Worm (Caenorhabditis elegans) whole organism, L4 larva: Measurements from ENCODE around the gene K03H1.7.

ENCODE experiments used
- D1046.2 ChIP-seq: fragments of 200-800 bp; sonication (Bioruptor generic); IDR thresholded peaks from 2 replicates; pipeline ENCODE4 v1.3.6; 2022; ENCODE audit warnings: missing genetic modification characterization, missing compliant biosample characterization
- F44E2.7 ChIP-seq: fragments of 200-800 bp; sonication (Bioruptor generic); IDR thresholded peaks from 2 replicates; pipeline ENCODE4 v2.1.2; 2022; ENCODE audit warnings: missing genetic modification characterization, missing compliant biosample characterization
- T20F7.1 ChIP-seq: fragments of 200-800 bp; sonication (Bioruptor generic); optimal IDR thresholded peaks from 2 replicates; lab custom pipeline; 2018; ENCODE audit warnings: mild to moderate bottlenecking, missing genetic modification characterization, missing compliant biosample characterization
- T26A8.4 ChIP-seq: fragments of 200-800 bp; sonication (Bioruptor generic); IDR thresholded peaks from 2 replicates; pipeline ENCODE4 v1.3.6; 2022; ENCODE audit warnings: missing genetic modification characterization, missing compliant biosample characterization
- Y5F2A.4 ChIP-seq: fragments of 200-800 bp; sonication (Bioruptor generic); optimal IDR thresholded peaks from 2 replicates; lab custom pipeline; 2018; ENCODE audit warnings: mild to moderate bottlenecking, missing genetic modification characterization, missing compliant biosample characterization
- ZK337.2 ChIP-seq: fragments of 200-800 bp; sonication (Bioruptor generic); IDR thresholded peaks from 2 replicates; pipeline ENCODE4 v1.3.6; 2022; ENCODE audit warnings: missing genetic modification reagents, missing genetic modification characterization, missing compliant biosample characterization
- ZK546.5 ChIP-seq, 2 experiments: sonication (generic microtip); optimal IDR thresholded peaks; 2 replicates each; lab custom pipeline; 2017; ENCODE audit warnings: missing biosample characterization in 2 of 2, missing genetic modification characterization in 2 of 2
- aha-1 ChIP-seq: fragments of 150-350 bp; peaks from one replicate; lab custom pipeline; 2014; ENCODE audit warnings: missing biosample characterization, missing genetic modification characterization
- aly-2 ChIP-seq: sonication (generic microtip); optimal IDR thresholded peaks from 2 replicates; lab custom pipeline; 2018; ENCODE audit warnings: missing biosample characterization, missing genetic modification characterization
- cey-2 ChIP-seq: sonication (generic microtip); optimal IDR thresholded peaks from 3 replicates; lab custom pipeline; 2017; ENCODE audit warnings: missing genetic modification characterization, mild to moderate bottlenecking, missing compliant biosample characterization, antibody characterized with exemption, borderline replicate concordance; ENCODE audit not compliant: insufficient read depth
- ctbp-1 ChIP-seq: fragments of 200-800 bp; sonication (Bioruptor generic); IDR thresholded peaks from 2 replicates; pipeline ENCODE4 v1.3.6; 2022; ENCODE audit warnings: missing genetic modification reagents, missing genetic modification characterization, missing compliant biosample characterization
- daf-12 ChIP-seq: fragments of 150-350 bp; optimal IDR thresholded peaks from 2 replicates; lab custom pipeline; 2014; ENCODE audit warnings: missing biosample characterization, missing genetic modification reagents, missing genetic modification characterization
- daf-16 ChIP-seq, 3 experiments: sonication (generic microtip); optimal IDR thresholded peaks; 2 replicates each; lab custom pipeline; 2016 to 2017; ENCODE audit warnings: missing genetic modification characterization in 3 of 3, missing genetic modification reagents in 3 of 3, mild to moderate bottlenecking in 2 of 3, missing compliant biosample characterization in 2 of 3, missing biosample characterization in 1 of 3, moderate library complexity in 1 of 3
- dmd-6 ChIP-seq: fragments of 200-800 bp; sonication (Bioruptor generic); IDR thresholded peaks from 2 replicates; pipeline ENCODE4 v1.3.6; 2022; ENCODE audit warnings: missing genetic modification reagents, missing genetic modification characterization, missing compliant biosample characterization
- dmd-8 ChIP-seq: fragments of 200-800 bp; sonication (Bioruptor generic); IDR thresholded peaks from 2 replicates; pipeline ENCODE4 v1.3.6; 2022; ENCODE audit warnings: missing genetic modification characterization, missing compliant biosample characterization
- dmd-9 ChIP-seq: fragments of 200-800 bp; sonication (Bioruptor generic); IDR thresholded peaks from 2 replicates; pipeline ENCODE4 v1.3.6; 2022; ENCODE audit warnings: missing genetic modification reagents, missing genetic modification characterization, missing compliant biosample characterization
- duxl-1 ChIP-seq: sonication (generic microtip); optimal IDR thresholded peaks from 2 replicates; lab custom pipeline; 2016; ENCODE audit warnings: mild to moderate bottlenecking, missing genetic modification characterization, moderate library complexity, missing compliant biosample characterization; ENCODE audit not compliant: poor library complexity
- dve-1 ChIP-seq: sonication (generic microtip); optimal IDR thresholded peaks from 2 replicates; lab custom pipeline; 2017; ENCODE audit warnings: antibody characterized with exemption, mild to moderate bottlenecking, missing genetic modification characterization, missing compliant biosample characterization; ENCODE audit not compliant: insufficient read depth
- fkh-10 ChIP-seq: fragments of 150-350 bp; optimal IDR thresholded peaks from 2 replicates; lab custom pipeline; 2014; ENCODE audit warnings: missing biosample characterization, missing genetic modification reagents, missing genetic modification characterization
- hlh-11 ChIP-seq: fragments of 200-800 bp; sonication (Bioruptor generic); optimal IDR thresholded peaks from 2 replicates; lab custom pipeline; 2018; ENCODE audit warnings: mild to moderate bottlenecking, missing genetic modification characterization, missing compliant biosample characterization
- hlh-30 ChIP-seq: sonication (generic microtip); optimal IDR thresholded peaks from 2 replicates; lab custom pipeline; 2017; ENCODE audit warnings: antibody characterized with exemption, mild to moderate bottlenecking, missing genetic modification characterization, missing compliant biosample characterization; ENCODE audit not compliant: insufficient read depth
- hmg-1.1 ChIP-seq: fragments of 200-800 bp; sonication (Bioruptor generic); IDR thresholded peaks from 2 replicates; pipeline ENCODE4 v1.3.6; 2022; ENCODE audit warnings: missing genetic modification reagents, missing genetic modification characterization, missing compliant biosample characterization
- lin-29 ChIP-seq: fragments of 200-800 bp; sonication (Bioruptor generic); IDR thresholded peaks from 2 replicates; pipeline ENCODE4 v1.3.6; 2022; ENCODE audit warnings: missing genetic modification reagents, missing genetic modification characterization, missing compliant biosample characterization
- lin-38 ChIP-seq: fragments of 200-800 bp; sonication (Bioruptor generic); IDR thresholded peaks from 2 replicates; pipeline ENCODE4 v1.3.6; 2022; ENCODE audit warnings: missing genetic modification reagents, missing genetic modification characterization, missing compliant biosample characterization
- lsy-2 ChIP-seq, 2 experiments: fragments of 150-350 bp in 1 of 2; sonication (generic microtip) in 1 of 2; optimal IDR thresholded peaks; 2 replicates each; lab custom pipeline; 2014 to 2017; ENCODE audit warnings: missing biosample characterization in 2 of 2, missing genetic modification characterization in 2 of 2
- mdt-29 ChIP-seq: fragments of 200-800 bp; sonication (Bioruptor generic); IDR thresholded peaks from 2 replicates; pipeline ENCODE4 v1.3.6; 2022; ENCODE audit warnings: missing genetic modification reagents, missing genetic modification characterization, missing compliant biosample characterization
- mxl-2 ChIP-seq: fragments of 200-800 bp; sonication (Bioruptor generic); conservative IDR thresholded peaks from 2 replicates; pipeline ENCODE4 v1.3.6; 2022; ENCODE audit warnings: missing genetic modification reagents, missing genetic modification characterization, missing compliant biosample characterization
- mxl-3 ChIP-seq: fragments of 200-800 bp; sonication (Bioruptor generic); optimal IDR thresholded peaks from 2 replicates; lab custom pipeline; 2018; ENCODE audit warnings: mild to moderate bottlenecking, missing genetic modification characterization, missing compliant biosample characterization
- nhr-10 ChIP-seq: fragments of 150-350 bp; optimal IDR thresholded peaks from 2 replicates; lab custom pipeline; 2014; ENCODE audit warnings: missing biosample characterization, missing genetic modification characterization
- nhr-11 ChIP-seq: fragments of 150-350 bp; optimal IDR thresholded peaks from 2 replicates; lab custom pipeline; 2014; ENCODE audit warnings: missing biosample characterization, missing genetic modification characterization
- nhr-237 ChIP-seq: sonication (generic microtip); optimal IDR thresholded peaks from 2 replicates; lab custom pipeline; 2017; ENCODE audit warnings: missing biosample characterization, missing genetic modification characterization
- nhr-28 ChIP-seq: fragments of 150-350 bp; optimal IDR thresholded peaks from 2 replicates; lab custom pipeline; 2014; ENCODE audit warnings: missing biosample characterization, missing genetic modification characterization
- nhr-41 ChIP-seq: fragments of 200-800 bp; sonication (Bioruptor generic); IDR thresholded peaks from 2 replicates; pipeline ENCODE4 v1.3.6; 2022; ENCODE audit warnings: missing genetic modification reagents, missing genetic modification characterization, missing compliant biosample characterization
- nhr-48 ChIP-seq: sonication (generic microtip); optimal IDR thresholded peaks from 2 replicates; lab custom pipeline; 2016; ENCODE audit warnings: mild to moderate bottlenecking, missing genetic modification characterization, missing compliant biosample characterization
- nhr-77 ChIP-seq: fragments of 150-350 bp; optimal IDR thresholded peaks from 2 replicates; lab custom pipeline; 2014; ENCODE audit warnings: missing biosample characterization, missing genetic modification characterization
- pha-4 ChIP-seq, 2 experiments: fragments of 150-350 bp in 1 of 2; fragments of 200-800 bp in 1 of 2; sonication (Bioruptor generic) in 1 of 2; IDR thresholded peaks in 1 of 2; optimal IDR thresholded peaks in 1 of 2; 2 replicates each; pipeline versions ENCODE4 v1.3.6 to Lab custom; 2014 to 2022; ENCODE audit warnings: missing genetic modification characterization in 2 of 2, missing genetic modification reagents in 2 of 2, missing biosample characterization in 1 of 2, missing compliant biosample characterization in 1 of 2
- php-3 ChIP-seq: fragments of 200-800 bp; sonication (Bioruptor generic); IDR thresholded peaks from 2 replicates; pipeline ENCODE4 v1.3.6; 2022; ENCODE audit warnings: missing genetic modification reagents, missing genetic modification characterization, missing compliant biosample characterization
- pqm-1 ChIP-seq: sonication (generic microtip); optimal IDR thresholded peaks from 2 replicates; lab custom pipeline; 2017; ENCODE audit warnings: missing biosample characterization, missing genetic modification characterization
- sdz-12 ChIP-seq: fragments of 200-800 bp; sonication (Bioruptor generic); optimal IDR thresholded peaks from 2 replicates; lab custom pipeline; 2018; ENCODE audit warnings: mild to moderate bottlenecking, missing genetic modification characterization, missing compliant biosample characterization
- set-16 ChIP-seq: fragments of 200-800 bp; sonication (Bioruptor generic); IDR thresholded peaks from 2 replicates; pipeline ENCODE4 v1.3.6; 2022; ENCODE audit warnings: missing genetic modification reagents, missing genetic modification characterization, missing compliant biosample characterization
- skn-1 ChIP-seq: fragments of 150-350 bp; optimal IDR thresholded peaks from 2 replicates; lab custom pipeline; 2014; ENCODE audit warnings: missing biosample characterization, missing genetic modification characterization
- unc-130 ChIP-seq: sonication (generic microtip); optimal IDR thresholded peaks from 2 replicates; lab custom pipeline; 2016; ENCODE audit warnings: missing genetic modification reagents, missing genetic modification characterization, missing compliant biosample characterization
- vab-7 ChIP-seq: fragments of 200-800 bp; sonication (Bioruptor generic); IDR thresholded peaks from 2 replicates; pipeline ENCODE4 v1.3.6; 2022; ENCODE audit warnings: missing genetic modification reagents, missing genetic modification characterization, missing compliant biosample characterization
- zfp-3 ChIP-seq: fragments of 200-800 bp; sonication (Bioruptor generic); conservative IDR thresholded peaks from 2 replicates; pipeline ENCODE4 v1.3.6; 2022; ENCODE audit warnings: missing genetic modification reagents, missing genetic modification characterization, missing compliant biosample characterization
- zip-11 ChIP-seq: fragments of 200-800 bp; sonication (Bioruptor generic); IDR thresholded peaks from 2 replicates; pipeline ENCODE4 v1.3.6; 2022; ENCODE audit warnings: missing genetic modification characterization, missing compliant biosample characterization
- ztf-11 ChIP-seq: fragments of 150-350 bp; optimal IDR thresholded peaks from 2 replicates; lab custom pipeline; 2014; ENCODE audit warnings: missing biosample characterization, missing genetic modification characterization

Gene K03H1.7

ce11 chrIII:9912998-9913397 lies 34.2 kb upstream of the K03H1.7 start (continued):
- TF ChIP-seq vab-7 (GFP tag; lab: Robert Waterston, UW) (no peak), ctbp-1 (GFP tag; lab: Robert Waterston, UW) (no peak), nhr-10 (tag; lab: Kevin White, UChicago) (no peak), dmd-9 (GFP tag; lab: Robert Waterston, UW) (no peak), ZK337.2 (no peak), daf-12 (tag; lab: Kevin White, UChicago) (no peak), mxl-3 (GFP tag; lab: Kevin White, UChicago) (no peak), nhr-28 (peak; percentile 0), pha-4 (GFP tag; IDR thresholded peaks at IDR 0.05; lab: Robert Waterston, UW) (no peak), pha-4 (tag; optimal IDR thresholded peaks at IDR 0.05; lab: Kevin White, UChicago) (no peak), ZK546.5 (tag; optimal IDR thresholded peaks at IDR 0.05; lab: Kevin White, UChicago) (no peak), mdt-29 (no peak), duxl-1 (tag; lab: Kevin White, UChicago) (no peak), zip-11 (GFP tag; lab: Robert Waterston, UW) (no peak), unc-130 (GFP tag; lab: Kevin White, UChicago) (no peak), nhr-237 (tag; lab: Kevin White, UChicago) (no peak)
- TF ChIP-seq, all 104 proteins: peak for 8

- TF ChIP-seq mxl-2 (GFP tag; lab: Robert Waterston, UW) (no peak), cey-2 (no peak), Y5F2A.4 (GFP tag; lab: Kevin White, UChicago) (no peak), aly-2 (no peak), dmd-6 (GFP tag; lab: Robert Waterston, UW) (peak; percentile 76), hmg-1.1 (GFP tag; lab: Robert Waterston, UW) (no peak), hlh-11 (tag; lab: Kevin White, UChicago) (peak; percentile 49), pha-4 (GFP tag; IDR thresholded peaks at IDR 0.05; lab: Robert Waterston, UW) (no peak), pha-4 (tag; optimal IDR thresholded peaks at IDR 0.05; lab: Kevin White, UChicago) (no peak), vab-7 (GFP tag; lab: Robert Waterston, UW) (no peak), daf-16 (GFP tag; optimal IDR thresholded peaks at IDR 0.05; lab: Kevin White, UChicago) (no peak), daf-16 (tag; optimal IDR thresholded peaks at IDR 0.05; lab: Kevin White, UChicago) (peak; percentile 99), lin-29 (no peak), mxl-3 (GFP tag; lab: Kevin White, UChicago) (peak; percentile 25), pqm-1 (tag; lab: Kevin White, UChicago) (peak; percentile 94), lsy-2 (tag; optimal IDR thresholded peaks at IDR 0.05; lab: Kevin White, UChicago) (peak in 1 of 2 experiments; percentile 3), T20F7.1 (GFP tag; lab: Kevin White, UChicago) (peak; percentile 14), zfp-3 (GFP tag; lab: Robert Waterston, UW) (no peak), aha-1 (tag; lab: Kevin White, UChicago) (peak; percentile 59), ztf-11 (tag; lab: Kevin White, UChicago) (no peak), ctbp-1 (GFP tag; lab: Robert Waterston, UW) (no peak), nhr-11 (tag; lab: Kevin White, UChicago) (no peak), hlh-30 (peak; percentile 67), sdz-12 (GFP tag; lab: Kevin White, UChicago) (no peak), nhr-48 (tag; lab: Kevin White, UChicago) (no peak), nhr-77 (tag; lab: Kevin White, UChicago) (peak; percentile 40), T26A8.4 (GFP tag; lab: Robert Waterston, UW) (no peak), F44E2.7 (GFP tag; lab: Robert Waterston, UW) (no peak), dmd-8 (GFP tag; lab: Robert Waterston, UW) (no peak), D1046.2 (GFP tag; lab: Robert Waterston, UW) (no peak), lin-38 (GFP tag; lab: Robert Waterston, UW) (no peak), skn-1 (tag; lab: Kevin White, UChicago) (no peak), dve-1 (peak; percentile 75), ZK546.5 (tag; optimal IDR thresholded peaks at IDR 0.05; lab: Kevin White, UChicago) (no peak), nhr-28 (peak; percentile 61), nhr-41 (GFP tag; lab: Robert Waterston, UW) (no peak), php-3 (0 out of 2 replicates have a peak, but pooled peaks have one; percentile 12), daf-12 (tag; lab: Kevin White, UChicago) (no peak), fkh-10 (GFP tag; lab: Kevin White, UChicago) (no peak), set-16 (no peak)
Observed at ce11 chrIII:9913722-9914121, 33.5 kb upstream of the K03H1.7 start, which contains the start of gene cbp-3. Gene cbp-3 (plus strand): TSS chrIII:9913993.
